Worm (Caenorhabditis elegans) whole organism, L4 larva: ENCODE results near the gene T22F3.7.
A peak's percentile ranks its signal among the peaks of the same experiment; 100 is the strongest.

ENCODE experiments used
- F10B5.3 ChIP-seq: sonication (generic microtip); optimal IDR thresholded peaks from 2 replicates; lab custom pipeline; 2016; ENCODE audit warnings: mild to moderate bottlenecking, missing genetic modification characterization, missing compliant biosample characterization
- T20F7.1 ChIP-seq: fragments of 200-800 bp; sonication (Bioruptor generic); optimal IDR thresholded peaks from 2 replicates; lab custom pipeline; 2018; ENCODE audit warnings: mild to moderate bottlenecking, missing genetic modification characterization, missing compliant biosample characterization
- T26A8.4 ChIP-seq: fragments of 200-800 bp; sonication (Bioruptor generic); IDR thresholded peaks from 2 replicates; pipeline ENCODE4 v1.3.6; 2022; ENCODE audit warnings: missing genetic modification characterization, missing compliant biosample characterization
- ZK546.5 ChIP-seq, 2 experiments: sonication (generic microtip); optimal IDR thresholded peaks; 2 replicates each; lab custom pipeline; 2017; ENCODE audit warnings: missing biosample characterization in 2 of 2, missing genetic modification characterization in 2 of 2
- arid-1 ChIP-seq: fragments of 200-800 bp; sonication (Bioruptor generic); conservative IDR thresholded peaks from 2 replicates; pipeline ENCODE4 v1.3.6; 2022; ENCODE audit warnings: missing genetic modification reagents, missing genetic modification characterization, missing compliant biosample characterization
- ceh-20 ChIP-seq: fragments of 200-800 bp; sonication (Bioruptor generic); IDR thresholded peaks from 2 replicates; pipeline ENCODE4 v1.3.6; 2022; ENCODE audit warnings: missing genetic modification reagents, missing genetic modification characterization, missing compliant biosample characterization
- ceh-32 ChIP-seq: sonication (generic microtip); optimal IDR thresholded peaks from 2 replicates; lab custom pipeline; 2016; ENCODE audit warnings: mild to moderate bottlenecking, missing genetic modification characterization, missing compliant biosample characterization; ENCODE audit not compliant: poor library complexity
- dve-1 ChIP-seq: sonication (generic microtip); optimal IDR thresholded peaks from 2 replicates; lab custom pipeline; 2017; ENCODE audit warnings: antibody characterized with exemption, mild to moderate bottlenecking, missing genetic modification characterization, missing compliant biosample characterization; ENCODE audit not compliant: insufficient read depth
- egl-27 ChIP-seq: sonication (generic microtip); optimal IDR thresholded peaks from 3 replicates; lab custom pipeline; 2017; ENCODE audit warnings: missing biosample characterization, missing genetic modification reagents, missing genetic modification characterization
- fkh-10 ChIP-seq: fragments of 150-350 bp; optimal IDR thresholded peaks from 2 replicates; lab custom pipeline; 2014; ENCODE audit warnings: missing biosample characterization, missing genetic modification reagents, missing genetic modification characterization
- gei-8 ChIP-seq: fragments of 200-800 bp; sonication (Bioruptor generic); optimal IDR thresholded peaks from 2 replicates; lab custom pipeline; 2018; ENCODE audit warnings: mild to moderate bottlenecking, missing genetic modification characterization, missing compliant biosample characterization
- hif-1 ChIP-seq, 2 experiments: sonication (generic microtip); optimal IDR thresholded peaks; 2 replicates each; lab custom pipeline; 2016 to 2017; ENCODE audit warnings: missing compliant biosample characterization in 2 of 2, missing genetic modification characterization in 2 of 2, missing genetic modification reagents in 2 of 2, missing genotype in 2 of 2, mild to moderate bottlenecking in 1 of 2
- hlh-30 ChIP-seq: sonication (generic microtip); optimal IDR thresholded peaks from 2 replicates; lab custom pipeline; 2017; ENCODE audit warnings: antibody characterized with exemption, mild to moderate bottlenecking, missing genetic modification characterization, missing compliant biosample characterization; ENCODE audit not compliant: insufficient read depth
- hmg-1.1 ChIP-seq: fragments of 200-800 bp; sonication (Bioruptor generic); IDR thresholded peaks from 2 replicates; pipeline ENCODE4 v1.3.6; 2022; ENCODE audit warnings: missing genetic modification reagents, missing genetic modification characterization, missing compliant biosample characterization
- lin-1 ChIP-seq: fragments of 200-800 bp; sonication (Bioruptor generic); IDR thresholded peaks from 2 replicates; pipeline ENCODE4 v1.3.6; 2022; ENCODE audit warnings: missing genetic modification reagents, missing genetic modification characterization, missing compliant biosample characterization
- lin-13 ChIP-seq: fragments of 150-350 bp; optimal IDR thresholded peaks from 2 replicates; lab custom pipeline; 2014; ENCODE audit warnings: missing biosample characterization, missing genetic modification reagents, missing genetic modification characterization
- lin-29 ChIP-seq: fragments of 200-800 bp; sonication (Bioruptor generic); IDR thresholded peaks from 2 replicates; pipeline ENCODE4 v1.3.6; 2022; ENCODE audit warnings: missing genetic modification reagents, missing genetic modification characterization, missing compliant biosample characterization
- lin-39 ChIP-seq: fragments of 150-350 bp; optimal IDR thresholded peaks from 2 replicates; lab custom pipeline; 2014; ENCODE audit warnings: missing biosample characterization, missing genetic modification reagents, missing genetic modification characterization
- lir-3 ChIP-seq: sonication (generic microtip); optimal IDR thresholded peaks from 2 replicates; lab custom pipeline; 2016; ENCODE audit warnings: mild to moderate bottlenecking, missing genetic modification characterization, missing compliant biosample characterization
- lsy-2 ChIP-seq, 2 experiments: fragments of 150-350 bp in 1 of 2; sonication (generic microtip) in 1 of 2; optimal IDR thresholded peaks; 2 replicates each; lab custom pipeline; 2014 to 2017; ENCODE audit warnings: missing biosample characterization in 2 of 2, missing genetic modification characterization in 2 of 2
- mdl-1 ChIP-seq, 2 experiments: fragments of 150-350 bp in 1 of 2; sonication (generic microtip) in 1 of 2; optimal IDR thresholded peaks; 2 replicates each; lab custom pipeline; 2014 to 2017; ENCODE audit warnings: missing biosample characterization in 2 of 2, missing genetic modification characterization in 2 of 2
- mdt-29 ChIP-seq: fragments of 200-800 bp; sonication (Bioruptor generic); IDR thresholded peaks from 2 replicates; pipeline ENCODE4 v1.3.6; 2022; ENCODE audit warnings: missing genetic modification reagents, missing genetic modification characterization, missing compliant biosample characterization
- mep-1 ChIP-seq: fragments of 150-350 bp; sonication (generic microtip); optimal IDR thresholded peaks from 3 replicates; lab custom pipeline; 2014; ENCODE audit warnings: missing biosample characterization, missing genetic modification characterization
- mxl-3 ChIP-seq: fragments of 200-800 bp; sonication (Bioruptor generic); optimal IDR thresholded peaks from 2 replicates; lab custom pipeline; 2018; ENCODE audit warnings: mild to moderate bottlenecking, missing genetic modification characterization, missing compliant biosample characterization
- nhr-102 ChIP-seq: sonication (generic microtip); optimal IDR thresholded peaks from 2 replicates; lab custom pipeline; 2016; ENCODE audit warnings: mild to moderate bottlenecking, missing genetic modification characterization, moderate library complexity, missing compliant biosample characterization
- nhr-111 ChIP-seq: fragments of 200-800 bp; sonication (Bioruptor generic); optimal IDR thresholded peaks from 2 replicates; lab custom pipeline; 2018; ENCODE audit warnings: mild to moderate bottlenecking, missing genetic modification characterization, missing compliant biosample characterization
- nhr-42 ChIP-seq: fragments of 200-800 bp; sonication (Bioruptor generic); IDR thresholded peaks from 2 replicates; pipeline ENCODE4 v1.3.6; 2022; ENCODE audit warnings: missing genetic modification characterization, missing compliant biosample characterization
- nhr-48 ChIP-seq: sonication (generic microtip); optimal IDR thresholded peaks from 2 replicates; lab custom pipeline; 2016; ENCODE audit warnings: mild to moderate bottlenecking, missing genetic modification characterization, missing compliant biosample characterization
- nhr-76 ChIP-seq: fragments of 150-350 bp; optimal IDR thresholded peaks from 2 replicates; lab custom pipeline; 2014; ENCODE audit warnings: missing biosample characterization, missing genetic modification characterization
- pqm-1 ChIP-seq: sonication (generic microtip); optimal IDR thresholded peaks from 2 replicates; lab custom pipeline; 2017; ENCODE audit warnings: missing biosample characterization, missing genetic modification characterization
- sdz-12 ChIP-seq: fragments of 200-800 bp; sonication (Bioruptor generic); optimal IDR thresholded peaks from 2 replicates; lab custom pipeline; 2018; ENCODE audit warnings: mild to moderate bottlenecking, missing genetic modification characterization, missing compliant biosample characterization
- vab-7 ChIP-seq: fragments of 200-800 bp; sonication (Bioruptor generic); IDR thresholded peaks from 2 replicates; pipeline ENCODE4 v1.3.6; 2022; ENCODE audit warnings: missing genetic modification reagents, missing genetic modification characterization, missing compliant biosample characterization
- zfp-3 ChIP-seq: fragments of 200-800 bp; sonication (Bioruptor generic); conservative IDR thresholded peaks from 2 replicates; pipeline ENCODE4 v1.3.6; 2022; ENCODE audit warnings: missing genetic modification reagents, missing genetic modification characterization, missing compliant biosample characterization
- zip-2 ChIP-seq: fragments of 150-350 bp; optimal IDR thresholded peaks from 2 replicates; lab custom pipeline; 2014; ENCODE audit warnings: missing biosample characterization, missing genetic modification characterization
- ztf-7 ChIP-seq: fragments of 150-350 bp; optimal IDR thresholded peaks from 2 replicates; lab custom pipeline; 2014; ENCODE audit warnings: missing biosample characterization, missing genetic modification characterization

Gene T22F3.7

ce11 chrV:3634293-3635016, 34.0 kb upstream of the T22F3.7 start (continued):
- peak; percentile 73 for TF ChIP-seq T26A8.4 (GFP tag; lab: Robert Waterston, UW)
- no peak for TF ChIP-seq lin-13
- 0 out of 2 replicates have a peak, but pooled peaks have one; percentile 7 for TF ChIP-seq ceh-20 (GFP tag; lab: Robert Waterston, UW)
- peak; percentile 79 for TF ChIP-seq nhr-48
- TF ChIP-seq sdz-12: no peak
- no peak for TF ChIP-seq vab-7
- 0 out of 2 replicates have a peak, but pooled peaks have one; percentile 12 for TF ChIP-seq lin-1 (GFP tag; lab: Robert Waterston, UW)
- peak; percentile 54 for TF ChIP-seq T20F7.1 (GFP tag; lab: Kevin White, UChicago)
- no peak for TF ChIP-seq ZK546.5 (tag; optimal IDR thresholded peaks at IDR 0.05; lab: Kevin White, UChicago)
- TF ChIP-seq lin-39 (tag; lab: Kevin White, UChicago): no peak
- TF ChIP-seq lir-3 (tag; lab: Kevin White, UChicago): no peak
- TF ChIP-seq mep-1: peak; percentile 70
- no peak for TF ChIP-seq arid-1 (GFP tag; lab: Robert Waterston, UW)
- 0 out of 2 replicates have a peak, but pooled peaks have one; percentile 6 for TF ChIP-seq hmg-1.1 (GFP tag; lab: Robert Waterston, UW)
- peak; percentile 14 for TF ChIP-seq zip-2 (tag; lab: Kevin White, UChicago)
- TF ChIP-seq mdl-1 (tag; optimal IDR thresholded peaks at IDR 0.05; lab: Kevin White, UChicago): peak in 1 of 2 experiments; percentile 57
- no peak for TF ChIP-seq ztf-7 (tag; lab: Kevin White, UChicago)
- peak; percentile 97 for TF ChIP-seq dve-1
- TF ChIP-seq lsy-2 (tag; optimal IDR thresholded peaks at IDR 0.05; lab: Kevin White, UChicago): peak in 1 of 2 experiments; percentile 39
- TF ChIP-seq nhr-102 (tag; lab: Kevin White, UChicago): peak; percentile 91
- no peak for TF ChIP-seq nhr-76 (tag; lab: Kevin White, UChicago)
- no peak for TF ChIP-seq lin-29 (GFP tag; lab: Robert Waterston, UW)
- peak in 1 of 2 experiments; percentile 62 for TF ChIP-seq hif-1 (tag; optimal IDR thresholded peaks at IDR 0.05; lab: Kevin White, UChicago)
- TF ChIP-seq pqm-1 (tag; lab: Kevin White, UChicago): peak; percentile 76
- TF ChIP-seq fkh-10: no peak
- TF ChIP-seq gei-8 (GFP tag; lab: Kevin White, UChicago): no peak
- no peak for TF ChIP-seq F10B5.3
- TF ChIP-seq mdt-29 (GFP tag; lab: Robert Waterston, UW): no peak
- TF ChIP-seq nhr-111 (GFP tag; lab: Kevin White, UChicago): no peak
- peak; percentile 67 for TF ChIP-seq nhr-42 (GFP tag; lab: Robert Waterston, UW)
- TF ChIP-seq mxl-3 (GFP tag; lab: Kevin White, UChicago): peak; percentile 59
- TF ChIP-seq zfp-3 (GFP tag; lab: Robert Waterston, UW): peak; percentile 77; the same call in 1 of the 2 replicates
- no peak for TF ChIP-seq ceh-32 (tag; lab: Kevin White, UChicago)

- peak; percentile 27 for TF ChIP-seq hlh-30
- TF ChIP-seq egl-27 (tag; lab: Kevin White, UChicago): no peak
- peak; percentile 4 for TF ChIP-seq T20F7.1 (GFP tag; lab: Kevin White, UChicago)
Observed at ce11 chrV:3633041-3633440, 32.6 kb upstream of the T22F3.7 start, which contains the start of gene F59B1.2. Gene F59B1.2, plus strand, starts transcription at chrV:3633341.
